Worm (Caenorhabditis elegans) whole organism, L4/young adult: ENCODE results near the gene M18.3.

Source experiments
- W03F9.2 ChIP-seq: fragments of 150-350 bp; optimal IDR thresholded peaks from 2 replicates; lab custom pipeline; 2014; ENCODE audit warnings: missing biosample characterization, missing genetic modification characterization
- dao-5 ChIP-seq: sonication (generic microtip); optimal IDR thresholded peaks from 2 replicates; lab custom pipeline; 2016; ENCODE audit warnings: missing genotype, missing genetic modification characterization, moderate library complexity, missing compliant biosample characterization
- him-1 ChIP-seq: sonication (generic microtip); optimal IDR thresholded peaks from 2 replicates; lab custom pipeline; 2016; ENCODE audit warnings: missing genotype, missing genetic modification reagents, missing genetic modification characterization, missing compliant biosample characterization

DNA sequence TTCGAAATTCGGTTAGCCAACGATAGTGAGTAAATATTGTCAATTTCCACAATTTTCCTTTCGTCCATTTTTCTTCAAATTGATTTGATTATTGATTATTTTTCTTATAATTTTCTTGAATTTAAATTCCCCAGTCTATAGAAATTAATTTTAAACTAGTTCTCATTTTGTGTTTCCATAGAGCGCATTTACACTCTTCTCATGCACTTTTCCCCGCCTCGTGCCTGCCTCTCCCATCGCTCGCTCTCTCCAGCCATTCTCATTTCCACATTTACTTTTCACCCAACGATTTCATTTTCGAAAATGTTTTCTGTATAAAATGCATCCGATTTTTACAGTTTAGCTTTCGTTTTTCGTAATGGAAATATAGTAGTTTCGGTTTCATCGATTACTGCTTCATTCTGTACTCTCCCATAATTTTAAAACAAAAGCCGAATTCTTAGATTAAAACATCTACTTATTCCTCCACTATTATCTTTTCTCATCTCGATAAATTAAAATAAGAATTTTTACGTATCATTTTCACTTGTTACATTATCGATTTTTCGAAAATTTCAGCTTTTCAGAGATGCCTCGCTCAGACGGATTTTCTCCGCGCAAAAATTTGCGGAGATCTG, 26.6 kb upstream of the M18.3 start, which contains the start of gene lex-1:
- TF ChIP-seq him-1 (tag; lab: Kevin White, UChicago): no peak
- TF ChIP-seq dao-5: no peak
- peak; percentile 8 for TF ChIP-seq W03F9.2
